Worm (Caenorhabditis elegans) whole organism, dauer: ENCODE results near the gene K07F5.7.
"Not testable (repeated sequence)": the region's sequence is repeated elsewhere in the genome, so short reads cannot be mapped to it uniquely, and the experiment has no call there.

ENCODE experiments used
- unc-62 ChIP-seq: sonication (generic microtip); optimal IDR thresholded peaks from 2 replicates; lab custom pipeline; 2017; ENCODE audit warnings: missing biosample characterization, missing genetic modification reagents, missing genetic modification characterization

Gene K07F5.7

DNA sequence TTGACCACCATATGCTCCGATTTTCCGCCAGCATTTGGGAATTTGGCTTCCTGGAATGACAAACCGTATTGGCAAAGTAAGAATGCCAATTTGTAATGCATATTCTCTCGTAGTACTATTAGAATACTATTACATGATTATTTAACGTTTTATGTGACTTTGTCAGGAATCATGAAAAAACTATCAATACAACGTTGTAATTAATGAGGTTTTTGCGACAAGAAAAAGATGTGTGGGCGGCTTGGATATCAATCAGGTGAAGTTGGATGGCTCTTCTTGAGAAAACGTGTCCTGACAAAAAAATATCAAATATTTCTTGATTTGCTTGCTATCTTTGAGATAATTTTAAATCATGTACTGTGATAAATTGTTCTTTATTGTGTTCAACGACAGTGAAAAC lies at the start of gene K07F5.7:
K07F5.7 (minus strand) TSS at position 101 of the 400 bp plus-strand sequence.
- no peak for TF ChIP-seq unc-62 (GFP tag; lab: Kevin White, UChicago)

DNA sequence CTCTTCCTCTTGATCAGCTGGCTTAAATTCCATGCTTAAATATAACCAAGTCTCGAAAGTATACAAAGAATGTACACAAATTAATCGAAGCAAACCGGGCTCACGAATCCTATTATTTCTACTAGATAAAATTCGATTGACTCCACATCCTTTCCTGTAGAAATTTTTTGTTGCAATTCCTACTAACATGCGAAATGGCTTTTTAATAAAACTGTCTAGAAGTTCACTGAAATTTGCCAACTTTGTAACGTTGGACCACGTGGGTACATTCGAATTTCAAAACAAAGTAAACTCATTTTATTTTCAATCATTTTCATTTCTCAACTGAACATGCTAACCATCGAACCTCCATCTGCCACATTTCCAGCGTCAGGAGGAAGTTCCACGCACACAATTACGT lies 47.1 kb upstream of the K07F5.7 start, which contains the start of gene ssp-32:
ssp-32 (plus strand) TSS at position 301 of the 400 bp plus-strand sequence.
- no peak for TF ChIP-seq unc-62 (GFP tag; lab: Kevin White, UChicago)

DNA sequence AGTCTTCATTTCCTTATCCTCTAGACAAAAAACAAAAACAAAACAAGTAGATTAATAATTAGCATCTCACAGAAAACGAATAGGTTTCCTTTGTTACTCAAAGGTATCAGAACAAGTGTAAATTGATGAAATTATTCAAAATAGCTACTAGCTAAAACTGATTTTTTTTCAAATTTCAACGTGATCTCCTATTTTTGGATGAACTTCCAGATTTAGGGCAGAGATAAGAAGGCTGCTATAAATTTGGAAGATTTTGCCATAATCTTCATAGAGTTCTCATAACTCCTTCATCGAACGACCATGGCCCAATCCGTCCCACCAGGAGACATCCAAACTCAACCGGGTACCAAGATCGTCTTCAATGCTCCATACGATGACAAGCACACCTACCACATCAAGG lies 46.4 kb upstream of the K07F5.7 start, which contains the start of gene msp-77:
msp-77 (plus strand) TSS at position 301 of the 400 bp plus-strand sequence.
- TF ChIP-seq unc-62 (GFP tag; lab: Kevin White, UChicago): not testable (repeated sequence)

DNA sequence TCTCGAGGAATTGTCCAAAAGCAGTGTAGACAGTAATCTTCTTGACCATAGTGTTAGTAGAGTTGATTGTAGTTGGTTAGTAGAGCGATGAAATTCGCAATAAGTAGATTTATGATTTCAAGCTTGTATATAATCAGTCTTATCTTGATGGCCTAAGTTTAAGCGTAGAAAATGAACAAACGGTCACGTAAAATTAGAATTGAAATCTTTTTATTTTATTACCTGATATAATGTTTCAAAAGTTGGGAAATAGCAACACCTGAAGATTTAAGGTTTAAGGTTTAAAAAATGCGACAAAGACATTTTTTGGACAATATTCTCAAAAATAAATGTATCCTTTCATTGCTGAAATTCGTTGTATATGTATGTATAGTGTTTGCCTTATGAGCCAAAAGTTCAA lies 45.7 kb upstream of the K07F5.7 start, which contains the start of gene sss-1:
sss-1 (minus strand) TSS at position 101 of the 400 bp plus-strand sequence.
- not testable (repeated sequence) for TF ChIP-seq unc-62 (GFP tag; lab: Kevin White, UChicago)

DNA sequence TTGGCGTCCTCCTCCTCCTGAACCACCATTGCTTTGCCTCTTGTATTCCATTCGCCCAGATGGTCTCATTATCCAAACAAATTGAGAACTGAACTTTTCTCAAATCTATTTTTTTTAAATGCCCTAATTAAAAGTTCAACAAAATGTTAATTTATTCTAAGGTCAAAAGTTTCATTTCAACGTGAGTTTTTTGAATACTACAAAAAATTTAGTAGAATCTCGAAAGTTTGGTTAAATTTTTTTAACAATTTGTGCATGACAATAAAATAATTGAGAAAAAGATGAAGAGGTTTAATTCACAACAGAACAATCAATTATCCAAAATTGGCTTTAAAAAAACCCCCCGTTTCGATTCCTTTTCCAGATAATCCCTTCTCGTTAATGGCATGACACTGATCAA lies 44.0 kb upstream of the K07F5.7 start, which contains the start of gene F32B6.4:
F32B6.4 (minus strand) TSS at position 101 of the 400 bp plus-strand sequence.
- no peak for TF ChIP-seq unc-62 (GFP tag; lab: Kevin White, UChicago)

DNA sequence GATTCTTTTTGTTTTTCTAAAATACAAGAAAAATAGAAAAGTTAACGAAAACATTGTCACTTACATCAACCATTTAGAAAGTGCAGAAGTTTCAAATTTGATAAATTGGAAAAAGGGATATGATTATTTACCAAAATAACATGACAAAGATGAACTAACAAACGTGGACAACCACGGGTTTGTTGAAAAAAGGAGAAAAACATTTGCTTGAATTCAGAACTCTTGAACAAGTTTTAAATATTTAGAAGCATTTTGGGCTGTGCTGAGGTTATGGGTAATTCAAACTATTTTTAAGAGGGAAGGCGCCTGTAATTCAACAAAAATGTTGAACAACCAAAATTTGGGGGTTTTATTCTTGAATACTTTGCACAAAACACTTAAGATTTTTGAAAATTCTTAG lies 41.9 kb upstream of the K07F5.7 start, which contains the start of gene ttbk-3:
ttbk-3 (minus strand) TSS at position 101 of the 400 bp plus-strand sequence.
- TF ChIP-seq unc-62 (GFP tag; lab: Kevin White, UChicago): no peak

- no peak for TF ChIP-seq unc-62 (GFP tag; lab: Kevin White, UChicago)
Observed at ce11 chrIV:9884257-9884656, 36.3 kb upstream of the K07F5.7 start, which contains the start of the genes prp-18 and mccc-1. Gene prp-18 (minus strand): TSS chrIV:9884383. Gene mccc-1 (plus strand): TSS chrIV:9884570.

DNA sequence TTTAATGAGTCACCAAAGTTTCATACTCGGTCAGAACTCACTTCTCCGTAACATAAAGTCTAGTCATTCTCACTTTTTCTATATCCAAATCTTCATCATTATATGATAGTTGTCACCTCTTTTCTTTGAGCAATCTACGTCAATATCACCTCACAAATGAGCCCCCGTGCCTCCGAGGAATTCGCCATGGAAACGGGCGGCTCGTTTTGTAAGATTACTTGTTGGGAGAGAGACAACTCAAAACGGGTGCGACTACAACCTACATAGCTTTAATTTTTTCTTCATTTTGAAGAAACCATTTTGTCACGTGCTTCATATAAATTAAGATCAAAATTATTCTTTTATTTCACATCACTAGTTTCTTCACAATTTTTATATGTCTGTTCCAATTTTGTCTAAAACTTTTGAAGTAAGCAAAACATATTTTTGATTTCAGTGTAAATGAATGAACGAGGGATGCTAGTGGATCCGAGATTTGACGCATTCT lies 31.0 kb upstream of the K07F5.7 start, which contains the start of gene nhr-4:
nhr-4 (plus strand) TSS at position 437 of the 487 bp plus-strand sequence.
- TF ChIP-seq unc-62 (GFP tag; lab: Kevin White, UChicago): no peak

ce11 chrIV:9875646-9876045 lies 27.7 kb upstream of the K07F5.7 start:
- no peak for TF ChIP-seq unc-62 (GFP tag; lab: Kevin White, UChicago)

DNA sequence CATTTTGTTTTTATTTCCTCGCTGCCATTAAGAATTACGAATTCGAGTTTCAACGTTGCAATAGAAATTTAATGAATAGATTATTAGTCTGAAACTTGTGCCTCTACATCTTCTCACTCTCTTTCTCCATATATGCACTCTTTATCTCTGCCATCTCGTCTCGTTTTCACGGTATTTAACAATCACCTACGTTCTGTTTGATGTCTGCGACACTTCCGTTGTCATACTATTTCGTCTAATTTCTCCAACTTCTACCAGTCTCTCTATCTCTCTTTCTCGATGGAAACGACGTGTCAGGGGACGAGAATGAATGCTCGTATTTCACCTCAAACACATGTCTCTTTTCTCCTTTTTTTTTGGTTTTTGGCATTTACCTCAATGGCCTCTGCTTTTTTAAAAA lies 25.9 kb upstream of the K07F5.7 start:
- no peak for TF ChIP-seq unc-62 (GFP tag; lab: Kevin White, UChicago)

DNA sequence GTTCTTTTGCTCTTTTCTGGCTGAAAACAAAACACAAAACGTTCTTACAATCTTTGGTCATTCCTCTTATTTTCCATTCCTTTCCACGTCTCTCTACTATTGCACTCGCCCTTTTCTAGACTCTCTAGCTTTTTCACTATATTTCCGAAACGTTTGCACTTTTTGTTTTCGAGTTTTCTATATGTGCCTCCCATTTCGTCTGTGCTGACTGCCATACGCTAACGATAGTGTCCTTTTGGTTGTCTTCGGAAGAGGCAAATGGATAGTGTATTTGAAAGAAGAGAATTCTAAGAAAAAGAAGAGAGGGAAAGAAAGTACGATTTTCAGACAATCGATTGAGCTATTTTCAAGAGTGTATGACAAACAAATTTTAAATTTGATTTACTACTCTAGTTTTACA lies 24.8 kb upstream of the K07F5.7 start:
- TF ChIP-seq unc-62 (GFP tag; lab: Kevin White, UChicago): no peak

- no peak for TF ChIP-seq unc-62 (GFP tag; lab: Kevin White, UChicago)
Observed at ce11 chrIV:9872210-9872609, 24.2 kb upstream of the K07F5.7 start.

- no peak for TF ChIP-seq unc-62 (GFP tag; lab: Kevin White, UChicago)
Observed at ce11 chrIV:9869344-9869743, 21.4 kb upstream of the K07F5.7 start.

ce11 chrIV:9867915-9868314 lies 19.9 kb upstream of the K07F5.7 start:
- TF ChIP-seq unc-62 (GFP tag; lab: Kevin White, UChicago): no peak

DNA sequence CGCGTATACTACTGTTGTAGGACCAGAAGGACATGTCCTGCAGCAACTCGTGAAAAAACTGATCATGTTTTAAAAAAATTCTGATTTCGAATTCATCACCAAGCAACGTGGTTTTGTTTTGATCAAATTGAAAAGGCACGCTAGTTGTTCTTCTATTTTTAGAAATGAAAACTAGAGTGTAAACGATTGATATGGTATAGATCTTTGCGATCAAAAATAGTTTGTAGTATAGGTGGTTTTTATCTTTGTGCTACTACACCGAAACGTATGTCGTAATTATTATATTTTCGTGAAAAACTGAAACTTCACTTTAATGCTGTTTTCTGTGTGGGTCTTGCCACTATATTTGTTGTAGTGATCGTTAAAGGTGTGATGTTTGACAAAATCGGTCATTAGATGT lies 18.9 kb upstream of the K07F5.7 start:
- no peak for TF ChIP-seq unc-62 (GFP tag; lab: Kevin White, UChicago)

DNA sequence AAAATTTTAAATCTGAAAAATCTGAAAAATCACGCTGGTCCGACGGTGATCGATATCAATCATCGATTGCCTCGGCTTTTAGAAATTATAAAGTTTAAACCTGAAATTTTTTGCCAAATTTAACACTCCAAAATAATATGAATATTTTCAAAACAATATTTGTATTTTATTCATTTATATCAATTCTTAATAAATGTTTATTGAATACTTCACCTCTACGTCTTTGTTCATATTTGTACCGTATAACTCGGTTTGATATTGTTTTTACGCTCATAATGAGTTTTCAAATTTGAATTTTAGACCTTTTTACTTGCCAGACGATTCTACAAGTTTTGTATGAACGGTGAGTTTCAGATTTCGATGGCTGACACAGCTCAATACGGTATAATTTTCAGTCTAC lies 16.8 kb upstream of the K07F5.7 start, which contains the start of the genes K07F5.15 and K07F5.22:
K07F5.15 (plus strand) TSS at position 301 of the 400 bp plus-strand sequence.
K07F5.22 (plus strand) TSS at position 301 of the 400 bp plus-strand sequence.
- TF ChIP-seq unc-62 (GFP tag; lab: Kevin White, UChicago): no peak

DNA sequence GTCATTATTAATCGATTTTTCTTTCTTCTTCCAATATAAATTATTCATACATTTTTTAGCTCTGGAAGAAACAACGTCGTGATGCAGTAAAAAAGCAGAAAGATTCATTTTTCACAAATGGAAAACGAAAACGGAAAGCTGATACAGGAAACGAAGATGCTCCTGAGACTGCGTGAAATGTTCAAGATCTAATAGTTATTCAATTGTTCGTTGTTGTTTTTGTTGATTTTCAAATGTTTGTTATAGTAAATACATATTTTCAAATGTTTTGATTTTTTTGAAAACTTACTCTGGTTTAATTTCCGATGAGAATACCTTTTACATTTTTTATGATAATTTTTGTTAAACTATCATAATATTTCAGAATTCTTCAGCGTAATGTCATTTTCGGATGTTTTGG lies 15.8 kb upstream of the K07F5.7 start, which contains the start of gene K07F5.16:
K07F5.16 (plus strand) TSS at position 301 of the 400 bp plus-strand sequence.
- TF ChIP-seq unc-62 (GFP tag; lab: Kevin White, UChicago): no peak
